Fruit fly (Drosophila melanogaster) whole organism, embryonic: ENCODE measurements around the gene CG42525.
A peak's percentile ranks its signal among the peaks of the same experiment; 100 is the strongest.

Experiments
- C15 ChIP-seq: fragments of 200-800 bp; sonication (Bioruptor generic); IDR thresholded peaks from 3 replicates; pipeline ENCODE4 v1.3.6; 2022; ENCODE audit warnings: missing biosample characterization, missing genetic modification characterization
- CG10267 ChIP-seq: fragments of 200-800 bp; sonication (Bioruptor generic); optimal IDR thresholded peaks from 2 replicates; lab custom pipeline; 2018; ENCODE audit warnings: missing biosample characterization, mild to moderate bottlenecking, missing genetic modification characterization, moderate library complexity
- CG10959 ChIP-seq: fragments of 200-800 bp; sonication (Bioruptor generic); IDR thresholded peaks from 2 replicates; pipeline ENCODE4 v1.3.6; 2022; ENCODE audit warnings: missing biosample characterization, missing genetic modification characterization
- CG12071 ChIP-seq: fragments of 200-800 bp; sonication (Bioruptor generic); optimal IDR thresholded peaks from 3 replicates; lab custom pipeline; 2018; ENCODE audit warnings: missing biosample characterization, mild to moderate bottlenecking, missing genetic modification characterization
- CG13775 ChIP-seq: fragments of 200-800 bp; sonication (Bioruptor generic); optimal IDR thresholded peaks from 3 replicates; lab custom pipeline; 2017; ENCODE audit warnings: missing biosample characterization, mild to moderate bottlenecking, missing genetic modification characterization
- CG15479 ChIP-seq: fragments of 200-800 bp; sonication (Bioruptor generic); optimal IDR thresholded peaks from 3 replicates; lab custom pipeline; 2019; ENCODE audit warnings: missing biosample characterization, mild to moderate bottlenecking, missing genetic modification characterization, moderate library complexity
- CG16863 ChIP-seq: fragments of 200-800 bp; sonication (Bioruptor generic); optimal IDR thresholded peaks from 3 replicates; lab custom pipeline; 2016; ENCODE audit warnings: missing biosample characterization, missing genetic modification characterization
- CG17612 ChIP-seq: fragments of 200-800 bp; sonication (Bioruptor generic); IDR thresholded peaks from 2 replicates; pipeline ENCODE4 v1.3.6; 2022; ENCODE audit warnings: missing biosample characterization, missing genetic modification characterization
- CG17829 ChIP-seq: fragments of 200-800 bp; optimal IDR thresholded peaks from 2 replicates; lab custom pipeline; 2019; ENCODE audit warnings: missing biosample characterization, mild to moderate bottlenecking, missing genetic modification characterization, moderate library complexity
- CG1792 ChIP-seq: fragments of 200-800 bp; sonication (Bioruptor generic); optimal IDR thresholded peaks from 2 replicates; lab custom pipeline; 2016; ENCODE audit warnings: missing biosample characterization, missing genetic modification characterization
- CG18764 ChIP-seq: fragments of 200-800 bp; sonication (Bioruptor generic); optimal IDR thresholded peaks from 3 replicates; lab custom pipeline; 2016; ENCODE audit warnings: missing biosample characterization, missing genetic modification characterization
- CG2116 ChIP-seq: fragments of 200-800 bp; sonication (Bioruptor generic); optimal IDR thresholded peaks from 3 replicates; lab custom pipeline; 2018; ENCODE audit warnings: missing biosample characterization, mild to moderate bottlenecking, missing genetic modification characterization
- CG2129 ChIP-seq: fragments of 200-800 bp; sonication (Bioruptor generic); IDR thresholded peaks from 2 replicates; pipeline ENCODE4 v1.3.6; 2022; ENCODE audit warnings: missing biosample characterization, missing genetic modification characterization; ENCODE audit not compliant: partially characterized antibody
- CG30020 ChIP-seq: fragments of 200-800 bp; optimal IDR thresholded peaks from 2 replicates; lab custom pipeline; 2019; ENCODE audit warnings: missing biosample characterization, mild to moderate bottlenecking, missing genetic modification characterization, moderate library complexity
- CG32532 ChIP-seq: fragments of 200-800 bp; sonication (Bioruptor generic); IDR thresholded peaks from 2 replicates; pipeline ENCODE4 v1.3.6; 2022; ENCODE audit warnings: missing biosample characterization, missing genetic modification characterization
- CG33557 ChIP-seq: fragments of 200-800 bp; sonication (Bioruptor generic); optimal IDR thresholded peaks from 2 replicates; lab custom pipeline; 2019; ENCODE audit warnings: missing biosample characterization, mild to moderate bottlenecking, missing genetic modification characterization, moderate library complexity
- CG3847 ChIP-seq: fragments of 200-800 bp; sonication (Bioruptor generic); IDR thresholded peaks from 2 replicates; pipeline ENCODE4 v1.3.6; 2022; ENCODE audit warnings: missing biosample characterization, missing genetic modification characterization
- CG4404 ChIP-seq: fragments of 200-800 bp; sonication (Bioruptor generic); IDR thresholded peaks from 2 replicates; pipeline ENCODE4 v1.3.6; 2022; ENCODE audit warnings: missing biosample characterization, missing genetic modification characterization
- CG6272 ChIP-seq: fragments of 200-800 bp; sonication (Bioruptor generic); IDR thresholded peaks from 2 replicates; pipeline ENCODE4 v1.3.6; 2022; ENCODE audit warnings: missing biosample characterization, missing genetic modification characterization
- CG7372 ChIP-seq: fragments of 200-800 bp; sonication (Bioruptor generic); IDR thresholded peaks from 2 replicates; pipeline ENCODE4 v1.3.6; 2022; ENCODE audit warnings: missing biosample characterization, missing genetic modification characterization
- CG8089 ChIP-seq: fragments of 200-800 bp; sonication (Bioruptor generic); optimal IDR thresholded peaks from 3 replicates; lab custom pipeline; 2016; ENCODE audit warnings: missing biosample characterization, missing genetic modification characterization
- CG8388 ChIP-seq: fragments of 200-800 bp; sonication (Bioruptor generic); optimal IDR thresholded peaks from 2 replicates; lab custom pipeline; 2019; ENCODE audit warnings: missing biosample characterization, mild to moderate bottlenecking, missing genetic modification characterization, moderate library complexity
- CG9817 ChIP-seq: fragments of 200-800 bp; sonication (Bioruptor generic); optimal IDR thresholded peaks from 2 replicates; lab custom pipeline; 2018; ENCODE audit warnings: missing biosample characterization, mild to moderate bottlenecking, missing genetic modification characterization, moderate library complexity
- ERR ChIP-seq: fragments of 200-800 bp; sonication (Bioruptor generic); optimal IDR thresholded peaks from 2 replicates; lab custom pipeline; 2016; ENCODE audit warnings: missing biosample characterization, missing genetic modification characterization
- H15 ChIP-seq: fragments of 200-800 bp; sonication (Bioruptor generic); IDR thresholded peaks from 3 replicates; pipeline ENCODE4 v1.3.6; 2022; ENCODE audit warnings: missing biosample characterization, missing genetic modification characterization
- Nf-YA ChIP-seq: fragments of 200-800 bp; sonication (Bioruptor generic); IDR thresholded peaks from 2 replicates; pipeline ENCODE4 v1.3.6; 2022; ENCODE audit warnings: missing biosample characterization, missing genetic modification characterization
- Nf-YB ChIP-seq: fragments of 200-800 bp; sonication (Bioruptor generic); optimal IDR thresholded peaks from 3 replicates; lab custom pipeline; 2019; ENCODE audit warnings: missing biosample characterization, mild to moderate bottlenecking, missing genetic modification characterization, moderate library complexity
- Six4 ChIP-seq: fragments of 200-800 bp; sonication (Bioruptor generic); optimal IDR thresholded peaks from 2 replicates; lab custom pipeline; 2016; ENCODE audit warnings: missing biosample characterization, missing genetic modification characterization
- TFAM ChIP-seq: fragments of 200-800 bp; sonication (Bioruptor generic); optimal IDR thresholded peaks from 2 replicates; lab custom pipeline; 2017; ENCODE audit warnings: missing biosample characterization, missing genetic modification characterization, inconsistent platforms
- ara ChIP-seq: fragments of 200-800 bp; sonication (Bioruptor generic); IDR thresholded peaks from 2 replicates; pipeline ENCODE4 v1.3.6; 2022; ENCODE audit warnings: missing biosample characterization, missing genetic modification characterization
- bab2 ChIP-seq: fragments of 200-800 bp; sonication (Bioruptor generic); optimal IDR thresholded peaks from 2 replicates; lab custom pipeline; 2016; ENCODE audit warnings: missing biosample characterization, missing genetic modification characterization
- bsh ChIP-seq, 2 experiments: fragments of 200-800 bp; sonication (Bioruptor generic); optimal IDR thresholded peaks; 2 replicates each; lab custom pipeline; 2017 to 2018; ENCODE audit warnings: mild to moderate bottlenecking in 2 of 2, missing biosample characterization in 2 of 2, missing genetic modification characterization in 2 of 2, moderate library complexity in 1 of 2
- cad ChIP-seq: fragments of >200 bp; optimal IDR thresholded peaks from 2 replicates; lab custom pipeline; 2017; ENCODE audit warnings: missing biosample characterization, missing genetic modification characterization
- da ChIP-seq: fragments of 200-800 bp; sonication (Bioruptor generic); optimal IDR thresholded peaks from 2 replicates; lab custom pipeline; 2016; ENCODE audit warnings: missing biosample characterization, missing genetic modification characterization
- danr ChIP-seq: fragments of 200-800 bp; sonication (Bioruptor generic); IDR thresholded peaks from 2 replicates; pipeline ENCODE4 v1.3.6; 2022; ENCODE audit warnings: missing biosample characterization, missing genetic modification characterization
- dysf ChIP-seq: fragments of 200-800 bp; sonication (Bioruptor generic); IDR thresholded peaks from 3 replicates; pipeline ENCODE4 v1.3.6; 2022; ENCODE audit warnings: missing biosample characterization, missing genetic modification characterization
- gcm2 ChIP-seq: fragments of 200-800 bp; sonication (Bioruptor generic); optimal IDR thresholded peaks from 2 replicates; lab custom pipeline; 2016; ENCODE audit warnings: missing biosample characterization, missing genetic modification characterization
- grau ChIP-seq: fragments of 200-800 bp; optimal IDR thresholded peaks from 3 replicates; lab custom pipeline; 2019; ENCODE audit warnings: missing biosample characterization, mild to moderate bottlenecking, missing genetic modification characterization, moderate library complexity
- h ChIP-seq: fragments of >200 bp; optimal IDR thresholded peaks from 2 replicates; lab custom pipeline; 2017
- kay ChIP-seq: fragments of 200-800 bp; sonication (Bioruptor generic); optimal IDR thresholded peaks from 2 replicates; lab custom pipeline; 2016; ENCODE audit warnings: missing biosample characterization, missing genetic modification characterization
- ken ChIP-seq: fragments of 200-800 bp; sonication (Bioruptor generic); IDR thresholded peaks from 3 replicates; pipeline ENCODE4 v1.3.6; 2022; ENCODE audit warnings: missing biosample characterization, missing genetic modification characterization
- klu ChIP-seq: fragments of 200-800 bp; sonication (Bioruptor generic); IDR thresholded peaks from 2 replicates; pipeline ENCODE4 v1.3.6; 2022; ENCODE audit warnings: missing biosample characterization, missing genetic modification characterization
- lab ChIP-seq: fragments of 200-800 bp; sonication (Bioruptor generic); optimal IDR thresholded peaks from 3 replicates; lab custom pipeline; 2017; ENCODE audit warnings: missing biosample characterization, missing genetic modification characterization, mild to moderate bottlenecking, moderate library complexity, missing genetic modification reagents
- nerfin-2 ChIP-seq: fragments of 200-800 bp; sonication (Bioruptor generic); IDR thresholded peaks from 2 replicates; pipeline ENCODE4 v1.3.6; 2022; ENCODE audit warnings: missing biosample characterization, missing genetic modification characterization; ENCODE audit not compliant: partially characterized antibody
- p53 ChIP-seq: fragments of 200-800 bp; sonication (Bioruptor generic); optimal IDR thresholded peaks from 2 replicates; lab custom pipeline; 2016; ENCODE audit warnings: missing biosample characterization, missing genetic modification characterization
- pho ChIP-seq: fragments of 200-800 bp; sonication (Bioruptor generic); optimal IDR thresholded peaks from 2 replicates; lab custom pipeline; 2016; ENCODE audit warnings: missing biosample characterization, missing genetic modification characterization
- prd ChIP-seq, 3 experiments: fragments of >200 bp in 2 of 3; fragments of 200-800 bp in 1 of 3; sonication (Bioruptor generic) in 1 of 3; optimal IDR thresholded peaks in 2 of 3; IDR thresholded peaks in 1 of 3; 2 replicates in 2 of 3; 3 replicates in 1 of 3; pipeline versions ENCODE4 v1.3.6 to Lab custom; 2017 to 2022; ENCODE audit warnings: missing biosample characterization in 1 of 3, missing genetic modification characterization in 1 of 3
- sqz ChIP-seq: fragments of 200-800 bp; sonication (Bioruptor generic); optimal IDR thresholded peaks from 3 replicates; lab custom pipeline; 2018; ENCODE audit warnings: missing biosample characterization, mild to moderate bottlenecking, missing genetic modification characterization
- zen2 ChIP-seq: fragments of 200-800 bp; sonication (Bioruptor generic); IDR thresholded peaks from 3 replicates; pipeline ENCODE4 v1.3.6; 2022; ENCODE audit warnings: missing biosample characterization, missing genetic modification characterization; ENCODE audit not compliant: partially characterized antibody
- zf30C ChIP-seq: fragments of 200-800 bp; sonication (Bioruptor generic); optimal IDR thresholded peaks from 3 replicates; lab custom pipeline; 2018; ENCODE audit warnings: missing biosample characterization, mild to moderate bottlenecking, missing genetic modification characterization

CG42525 gene

DNA sequence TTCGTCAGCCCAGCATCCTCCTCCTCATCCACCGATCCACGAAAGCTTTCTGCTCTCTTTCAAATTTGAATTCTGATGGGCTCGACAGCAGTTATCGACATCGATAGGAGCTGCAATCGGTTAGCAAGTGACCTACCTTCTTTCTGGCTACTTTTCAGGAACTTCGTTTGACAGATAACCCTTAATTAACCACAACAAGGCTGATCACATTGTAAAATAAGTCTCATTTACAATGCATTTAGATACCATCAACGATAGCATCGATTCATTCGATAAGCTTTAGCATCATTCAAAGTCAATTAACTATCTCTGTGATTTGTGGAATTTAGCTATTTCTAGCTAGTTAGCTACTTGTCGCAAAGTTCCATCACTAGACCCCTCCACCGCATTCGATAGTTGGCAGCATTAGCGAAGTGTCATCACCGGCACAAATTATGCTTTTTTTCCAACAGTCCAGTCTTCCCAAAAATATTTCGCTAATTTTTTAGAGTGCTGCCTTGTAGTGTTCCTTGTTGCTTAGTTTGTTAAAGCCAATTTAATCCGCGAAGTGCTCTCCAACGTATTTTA, 10.9 kb downstream of the CG42525 start, which contains the start of the genes MnM and Girdin (continued):
- TF ChIP-seq da (GFP tag; lab: Kevin White, UChicago) (peak; percentile 28), Six4 (GFP tag; lab: Kevin White, UChicago) (peak; percentile 19), CG30020 (tag; lab: Kevin White, UChicago) (peak; percentile 73), prd (optimal IDR thresholded peaks at IDR 0.05; lab: Kevin White, UChicago) (no peak), prd (GFP tag; IDR thresholded peaks at IDR 0.05; lab: Robert Waterston, UW) (peak; percentile 53; the same call in 1 of the 3 replicates), cad (no peak), H15 (GFP tag; lab: Robert Waterston, UW) (no peak), CG15479 (GFP tag; lab: Kevin White, UChicago) (no peak), CG18764 (peak; percentile 32), Nf-YB (GFP tag; lab: Kevin White, UChicago) (no peak), nerfin-2 (GFP tag; lab: Robert Waterston, UW) (peak; percentile 59), CG8089 (peak; percentile 64), CG3847 (GFP tag; lab: Robert Waterston, UW) (peak; percentile 73), CG33557 (GFP tag; lab: Kevin White, UChicago) (peak; percentile 40), ERR (peak; percentile 55), sqz (GFP tag; lab: Kevin White, UChicago) (no peak), CG17829 (tag; lab: Kevin White, UChicago) (peak; percentile 71), CG8388 (GFP tag; lab: Kevin White, UChicago) (no peak), CG6272 (GFP tag; lab: Robert Waterston, UW) (peak; percentile 41; the same call in 1 of the 2 replicates), h (lab: Kevin White, UChicago) (no peak), p53 (GFP tag; lab: Kevin White, UChicago) (peak; percentile 40), grau (tag; lab: Kevin White, UChicago) (peak; percentile 74), CG10267 (peak; percentile 55), kay (GFP tag; lab: Kevin White, UChicago) (peak; percentile 44), ara (peak; percentile 30; the same call in 1 of the 2 replicates), CG12071 (GFP tag; lab: Kevin White, UChicago) (no peak), CG32532 (peak; percentile 53; the same call in 1 of the 2 replicates), pho (peak; percentile 86), ken (GFP tag; lab: Robert Waterston, UW) (0 out of 3 replicates have a peak, but pooled peaks have one; percentile 31), CG2116 (GFP tag; lab: Kevin White, UChicago) (peak; percentile 85), CG4404 (peak; percentile 28; the same call in 1 of the 2 replicates), gcm2 (GFP tag; lab: Kevin White, UChicago) (no peak), CG16863 (GFP tag; lab: Kevin White, UChicago) (peak; percentile 63), zf30C (GFP tag; lab: Kevin White, UChicago) (no peak), CG7372 (GFP tag; lab: Robert Waterston, UW) (0 out of 2 replicates have a peak, but pooled peaks have one; percentile 11), zen2 (GFP tag; lab: Robert Waterston, UW) (no peak; the same call in 2 of the 3 replicates), lab (no peak), CG1792 (GFP tag; lab: Kevin White, UChicago) (peak; percentile 17), TFAM (GFP tag; lab: Kevin White, UChicago) (no peak), C15 (GFP tag; lab: Robert Waterston, UW) (no peak), bsh (GFP tag; optimal IDR thresholded peaks at IDR 0.05; lab: Kevin White, UChicago) (peak in 1 of 2 experiments; percentile 41), klu (GFP tag; lab: Robert Waterston, UW) (0 out of 2 replicates have a peak, but pooled peaks have one; percentile 13), dysf (GFP tag; lab: Robert Waterston, UW) (peak; percentile 64; the same call in 2 of the 3 replicates), bab2 (peak; percentile 73), CG10959 (GFP tag; lab: Robert Waterston, UW) (no peak), CG17612 (no peak), CG9817 (tag; lab: Kevin White, UChicago) (peak; percentile 67), CG13775 (GFP tag; lab: Kevin White, UChicago) (peak; percentile 71), CG2129 (GFP tag; lab: Robert Waterston, UW) (peak; percentile 41), Nf-YA (GFP tag; lab: Robert Waterston, UW) (no peak), danr (no peak)
